Worm (Caenorhabditis elegans): ENCODE measurements around the gene K04G11.3.

DNA sequence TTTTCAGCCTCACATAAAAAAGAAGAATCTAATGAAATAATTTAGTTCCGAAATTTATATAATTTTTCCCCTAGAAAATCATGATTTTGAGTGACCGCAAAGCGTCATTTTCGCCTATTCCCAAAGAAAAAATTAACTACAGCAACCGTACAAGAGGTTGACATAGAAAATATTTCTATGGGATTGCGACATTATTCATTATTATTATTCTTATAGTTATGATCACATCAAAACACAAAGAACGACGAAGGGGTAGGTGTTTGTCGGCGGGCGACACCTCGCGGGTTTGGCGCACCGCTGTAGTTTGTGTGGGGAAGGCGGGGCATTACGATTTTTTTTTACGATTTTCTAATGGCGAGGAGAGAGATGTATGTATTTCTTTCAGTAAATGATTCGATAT is 23.2 kb downstream of the K04G11.3 start:
- no peak for TF ChIP-seq sea-1 (GFP tag; conservative IDR thresholded peaks at IDR 0.05)
- no peak for TF ChIP-seq tra-4 (tag; optimal IDR thresholded peaks at IDR 0.05)
- TF ChIP-seq ama-1 (optimal IDR thresholded peaks at IDR 0.05): no peak
- no peak for TF ChIP-seq hnd-1 (tag; optimal IDR thresholded peaks at IDR 0.05)
- TF ChIP-seq ceh-36 (tag; optimal IDR thresholded peaks at IDR 0.05): no peak
- TF ChIP-seq tbx-37 (GFP tag; conservative IDR thresholded peaks at IDR 0.05): no peak
- no peak for TF ChIP-seq ceh-13 (GFP tag; optimal IDR thresholded peaks at IDR 0.05)
- TF ChIP-seq F13C5.2 (tag; optimal IDR thresholded peaks at IDR 0.05): no peak

Data from whole organism, early embryonic.